Fruit fly (Drosophila melanogaster): ENCODE results near the gene CG14312.

CG14312 gene

DNA sequence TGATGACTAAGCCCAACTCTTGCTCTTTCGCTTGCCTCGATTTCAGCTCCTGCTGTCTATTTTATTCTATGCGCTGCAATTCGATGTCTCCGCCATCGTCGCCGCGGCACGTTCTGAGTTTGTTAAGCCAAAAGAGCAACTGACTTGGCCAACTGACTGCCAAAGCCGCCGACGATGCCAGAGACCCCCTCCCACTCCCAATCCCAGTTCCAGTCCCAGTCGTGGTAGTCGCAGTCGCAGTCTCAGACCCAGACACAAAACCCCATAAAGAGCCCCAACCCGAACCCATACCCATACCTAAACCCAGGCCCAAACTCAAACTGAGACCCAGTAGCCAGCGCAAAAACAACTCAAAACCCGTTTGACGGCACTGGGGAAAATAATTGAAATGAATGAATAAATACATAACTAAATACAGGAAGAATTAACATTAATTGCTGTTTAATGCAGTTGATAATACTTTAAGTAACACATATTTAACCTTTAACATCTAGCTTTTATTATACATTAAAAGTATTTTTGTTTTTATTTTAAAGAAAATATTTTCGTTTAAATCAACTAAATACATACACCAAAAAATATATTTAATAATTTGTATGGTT lies 27.5 kb upstream of the CG14312 start (continued):
- TF ChIP-seq zf30C (GFP tag; optimal IDR thresholded peaks at IDR 0.05) (no peak), CG2875 (GFP tag; optimal IDR thresholded peaks at IDR 0.05) (no peak), psq (GFP tag; optimal IDR thresholded peaks at IDR 0.05) (no peak), CG8765 (GFP tag; IDR thresholded peaks at IDR 0.05) (no peak), Aef1 (GFP tag; IDR thresholded peaks at IDR 0.05) (no peak), lab (GFP tag; optimal IDR thresholded peaks at IDR 0.05) (no peak), CG8359 (GFP tag; optimal IDR thresholded peaks at IDR 0.05; ENCODE audit: borderline replicate concordance) (no peak), CG13894 (tag; optimal IDR thresholded peaks at IDR 0.05) (no peak), CG31224 (GFP tag; IDR thresholded peaks at IDR 0.05) (no peak), YL-1 (GFP tag; optimal IDR thresholded peaks at IDR 0.05) (no peak), CG6254 (GFP tag; optimal IDR thresholded peaks at IDR 0.05) (no peak), CG7745 (tag; optimal IDR thresholded peaks at IDR 0.05) (no peak), tll (GFP tag; optimal IDR thresholded peaks at IDR 0.05) (no peak), Mes4 (GFP tag; optimal IDR thresholded peaks at IDR 0.05) (no peak), Sry-β (GFP tag; optimal IDR thresholded peaks at IDR 0.05) (no peak), CG3838 (GFP tag; optimal IDR thresholded peaks at IDR 0.05) (no peak), CG18599 (GFP tag; optimal IDR thresholded peaks at IDR 0.05) (no peak), Sry-δ (GFP tag; optimal IDR thresholded peaks at IDR 0.05) (no peak), dysf (GFP tag; IDR thresholded peaks at IDR 0.05) (no peak; the same call in 2 of the 3 replicates), so (GFP tag; IDR thresholded peaks at IDR 0.05) (no peak), CG8944 (GFP tag; optimal IDR thresholded peaks at IDR 0.05) (no peak), ems (GFP tag; optimal IDR thresholded peaks at IDR 0.05) (no peak), CG6654 (GFP tag; optimal IDR thresholded peaks at IDR 0.05) (no peak), CG3281 (GFP tag; optimal IDR thresholded peaks at IDR 0.05) (peak; percentile 51), CG3847 (GFP tag; IDR thresholded peaks at IDR 0.05) (no peak), CG5180 (GFP tag; optimal IDR thresholded peaks at IDR 0.05) (peak; percentile 8), CG6272 (GFP tag; IDR thresholded peaks at IDR 0.05) (0 out of 2 replicates have a peak, but pooled peaks have one; percentile 19), ssp (GFP tag; IDR thresholded peaks at IDR 0.05) (no peak), crol (GFP tag; IDR thresholded peaks at IDR 0.05) (peak; percentile 67), lilli (GFP tag; optimal IDR thresholded peaks at IDR 0.05) (peak; percentile 2), NC2α (GFP tag; optimal IDR thresholded peaks at IDR 0.05) (no peak), CG17361 (GFP tag; IDR thresholded peaks at IDR 0.05) (no peak; the same call in none of the 3 replicates), CG2889 (GFP tag; IDR thresholded peaks at IDR 0.05) (no peak), Ravus (GFP tag; IDR thresholded peaks at IDR 0.05) (no peak), Hey (tag; optimal IDR thresholded peaks at IDR 0.05) (no peak), h (optimal IDR thresholded peaks at IDR 0.05) (no peak), Fer3 (tag; optimal IDR thresholded peaks at IDR 0.05) (no peak), hkb (optimal IDR thresholded peaks at IDR 0.05) (no peak), hkb (GFP tag; IDR thresholded peaks at IDR 0.05) (no peak), CG11723 (GFP tag; optimal IDR thresholded peaks at IDR 0.05) (no peak), CG12744 (GFP tag; optimal IDR thresholded peaks at IDR 0.05) (no peak), CG18476 (GFP tag; optimal IDR thresholded peaks at IDR 0.05) (no peak), CG6683 (GFP tag; optimal IDR thresholded peaks at IDR 0.05) (peak; percentile 11), Gsc (GFP tag; IDR thresholded peaks at IDR 0.05) (no peak), Nf-YA (GFP tag; IDR thresholded peaks at IDR 0.05) (no peak), CG8281 (tag; optimal IDR thresholded peaks at IDR 0.05) (no peak), nmo (GFP tag; optimal IDR thresholded peaks at IDR 0.05) (peak; percentile 68), CG15479 (GFP tag; optimal IDR thresholded peaks at IDR 0.05) (no peak), CG4360 (GFP tag; IDR thresholded peaks at IDR 0.05) (no peak), CG32772 (GFP tag; IDR thresholded peaks at IDR 0.05) (no peak), NfI (GFP tag; optimal IDR thresholded peaks at IDR 0.05) (no peak)
